Worm (Caenorhabditis elegans): ENCODE measurements around the gene ZC53.1.

Gene ZC53.1

DNA sequence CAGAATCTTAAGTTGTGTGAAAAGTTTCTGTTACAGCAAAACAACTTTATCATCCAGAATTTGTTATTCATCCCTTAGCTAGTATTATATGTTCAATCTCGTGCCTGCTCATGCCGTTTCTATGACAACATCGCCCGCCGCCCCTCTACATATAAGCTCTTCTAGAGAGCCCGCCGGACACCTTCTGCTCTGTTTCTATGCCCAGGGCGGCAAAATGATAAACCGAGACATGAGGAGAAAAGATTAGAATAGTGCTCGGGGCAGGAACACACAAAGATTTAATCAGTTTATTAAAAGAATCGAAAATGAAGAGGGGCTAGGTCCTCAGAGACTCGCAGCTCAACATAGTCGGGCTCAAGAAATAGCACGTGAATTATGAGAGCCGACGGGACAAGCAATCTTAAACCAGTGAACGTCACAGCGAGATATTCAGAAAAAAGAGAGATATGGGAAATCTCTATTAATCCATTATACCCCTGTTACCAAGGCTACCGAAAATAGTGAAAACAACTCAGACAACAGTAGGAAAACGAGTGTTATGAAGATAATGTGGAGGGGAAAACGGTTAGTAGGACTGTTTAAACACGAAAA is 24.6 kb downstream of the ZC53.1 start:
- no peak for TF ChIP-seq unc-62 (GFP tag; optimal IDR thresholded peaks at IDR 0.05)

DNA sequence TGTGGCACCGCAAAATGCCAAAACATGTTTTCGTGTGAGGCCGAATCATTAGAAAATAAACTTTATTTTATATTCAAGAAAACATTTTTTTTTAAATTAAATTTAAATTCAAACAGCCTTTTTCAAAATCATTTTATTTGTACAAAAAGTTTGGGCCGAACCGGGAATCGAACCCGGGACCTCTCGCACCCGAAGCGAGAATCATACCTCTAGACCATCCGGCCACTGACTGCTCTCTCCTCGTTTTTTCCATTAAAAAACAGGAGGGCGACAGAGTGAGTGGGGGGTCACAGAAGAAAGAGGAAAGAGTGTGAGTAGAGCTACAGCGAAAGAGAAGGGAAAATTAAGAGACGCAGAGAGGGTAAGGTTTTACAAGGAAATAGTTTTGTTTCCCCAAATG is 32.5 kb downstream of the ZC53.1 start:
- no peak for TF ChIP-seq unc-62 (GFP tag; optimal IDR thresholded peaks at IDR 0.05)

- TF ChIP-seq unc-62 (GFP tag; optimal IDR thresholded peaks at IDR 0.05): no peak
Measured at ce11 chrX:1870991-1871390, 42.2 kb downstream of the ZC53.1 start.

ce11 chrX:1864946-1865345 is 48.2 kb downstream of the ZC53.1 start, which contains the start of gene tbx-41:
TSS of gene tbx-41 (plus strand) at chrX:1865246.
- TF ChIP-seq unc-62 (GFP tag; optimal IDR thresholded peaks at IDR 0.05): no peak
